Worm (Caenorhabditis elegans) whole organism, late embryonic: ENCODE measurements around the gene srh-11.
"Not testable (repeated sequence)": the region's sequence is repeated elsewhere in the genome, so short reads cannot be mapped to it uniquely, and the experiment has no call there.

Experiments used
- C08G9.2 ChIP-seq: sonication (generic microtip); optimal IDR thresholded peaks from 2 replicates; lab custom pipeline; 2016; ENCODE audit warnings: mild to moderate bottlenecking, missing genetic modification characterization, moderate library complexity, missing compliant biosample characterization
- F13H6.1 ChIP-seq: sonication (generic microtip); optimal IDR thresholded peaks from 2 replicates; lab custom pipeline; 2016; ENCODE audit warnings: missing genetic modification characterization, missing compliant biosample characterization
- K02D7.2 ChIP-seq: sonication (generic microtip); optimal IDR thresholded peaks from 2 replicates; lab custom pipeline; 2017; ENCODE audit warnings: mild to moderate bottlenecking, missing genetic modification characterization, missing compliant biosample characterization
- K09A11.1 ChIP-seq: sonication (generic microtip); optimal IDR thresholded peaks from 2 replicates; lab custom pipeline; 2017; ENCODE audit warnings: antibody characterized with exemption, mild to moderate bottlenecking, missing genetic modification characterization, missing compliant biosample characterization; ENCODE audit not compliant: insufficient read depth
- T23F11.4 ChIP-seq: fragments of 200-800 bp; sonication (Bioruptor generic); optimal IDR thresholded peaks from 2 replicates; lab custom pipeline; 2018; ENCODE audit warnings: mild to moderate bottlenecking, missing genetic modification characterization, missing compliant biosample characterization
- Y22D7AL.16 ChIP-seq: sonication (generic microtip); optimal IDR thresholded peaks from 2 replicates; lab custom pipeline; 2016; ENCODE audit warnings: missing genetic modification characterization, missing compliant biosample characterization
- ceh-14 ChIP-seq: sonication (generic microtip); optimal IDR thresholded peaks from 2 replicates; lab custom pipeline; 2016; ENCODE audit warnings: missing genotype, missing genetic modification characterization, missing compliant biosample characterization
- ceh-19 ChIP-seq: fragments of 200-800 bp; sonication (Bioruptor generic); optimal IDR thresholded peaks from 2 replicates; lab custom pipeline; 2018; ENCODE audit warnings: mild to moderate bottlenecking, missing genetic modification characterization, missing compliant biosample characterization
- ceh-22 ChIP-seq: sonication (generic microtip); optimal IDR thresholded peaks from 2 replicates; lab custom pipeline; 2017; ENCODE audit warnings: missing biosample characterization, missing genetic modification characterization
- ceh-24 ChIP-seq: sonication (generic microtip); optimal IDR thresholded peaks from 2 replicates; lab custom pipeline; 2016; ENCODE audit warnings: mild to moderate bottlenecking, missing genetic modification characterization, missing compliant biosample characterization
- ceh-30 ChIP-seq: fragments of 150-350 bp; optimal IDR thresholded peaks from 2 replicates; lab custom pipeline; 2014; ENCODE audit warnings: missing biosample characterization, missing genetic modification characterization
- ceh-31 ChIP-seq: sonication (generic microtip); optimal IDR thresholded peaks from 2 replicates; lab custom pipeline; 2016; ENCODE audit warnings: missing genetic modification characterization, missing compliant biosample characterization
- ceh-34 ChIP-seq: sonication (generic microtip); optimal IDR thresholded peaks from 2 replicates; lab custom pipeline; 2016; ENCODE audit warnings: mild to moderate bottlenecking, missing genetic modification characterization, missing compliant biosample characterization
- che-1 ChIP-seq: sonication (generic microtip); optimal IDR thresholded peaks from 2 replicates; lab custom pipeline; 2016; ENCODE audit warnings: mild to moderate bottlenecking, missing genetic modification characterization, missing compliant biosample characterization
- dmd-4 ChIP-seq: sonication (generic microtip); optimal IDR thresholded peaks from 2 replicates; lab custom pipeline; 2016; ENCODE audit warnings: borderline replicate concordance, missing genetic modification characterization, missing compliant biosample characterization
- elt-2 ChIP-seq: sonication (generic microtip); optimal IDR thresholded peaks from 2 replicates; lab custom pipeline; 2016; ENCODE audit warnings: missing genetic modification reagents, missing genetic modification characterization, missing compliant biosample characterization
- elt-4 ChIP-seq: sonication (generic microtip); optimal IDR thresholded peaks from 2 replicates; lab custom pipeline; 2016; ENCODE audit warnings: missing genetic modification characterization, missing compliant biosample characterization
- fax-1 ChIP-seq: sonication (generic microtip); optimal IDR thresholded peaks from 2 replicates; lab custom pipeline; 2016; ENCODE audit warnings: missing genotype, missing genetic modification characterization, missing compliant biosample characterization
- fkh-6 ChIP-seq: sonication (generic microtip); optimal IDR thresholded peaks from 2 replicates; lab custom pipeline; 2016; ENCODE audit warnings: missing genetic modification characterization, missing compliant biosample characterization
- gmeb-2 ChIP-seq: sonication (generic microtip); optimal IDR thresholded peaks from 2 replicates; lab custom pipeline; 2016; ENCODE audit warnings: missing genetic modification characterization, inconsistent platforms, missing compliant biosample characterization
- hlh-13 ChIP-seq: fragments of 200-800 bp; sonication (Bioruptor generic); optimal IDR thresholded peaks from 2 replicates; lab custom pipeline; 2018; ENCODE audit warnings: mild to moderate bottlenecking, missing genetic modification characterization, missing compliant biosample characterization
- hlh-15 ChIP-seq: sonication (generic microtip); optimal IDR thresholded peaks from 2 replicates; lab custom pipeline; 2016; ENCODE audit warnings: missing genetic modification characterization, missing compliant biosample characterization
- hlh-8 ChIP-seq: sonication (generic microtip); optimal IDR thresholded peaks from 2 replicates; lab custom pipeline; 2016; ENCODE audit warnings: missing genotype, missing genetic modification characterization, missing compliant biosample characterization
- lim-6 ChIP-seq: sonication (generic microtip); optimal IDR thresholded peaks from 2 replicates; lab custom pipeline; 2016; ENCODE audit warnings: missing genetic modification characterization, missing compliant biosample characterization
- lin-11 ChIP-seq: fragments of 200-800 bp; sonication (Bioruptor generic); optimal IDR thresholded peaks from 2 replicates; lab custom pipeline; 2018; ENCODE audit warnings: mild to moderate bottlenecking, missing genetic modification characterization, missing compliant biosample characterization
- madf-2 ChIP-seq: sonication (generic microtip); optimal IDR thresholded peaks from 2 replicates; lab custom pipeline; 2017; ENCODE audit warnings: missing genetic modification characterization, missing compliant biosample characterization
- nfya-1 ChIP-seq: sonication (generic microtip); optimal IDR thresholded peaks from 2 replicates; lab custom pipeline; 2017; ENCODE audit warnings: missing genetic modification characterization, mild to moderate bottlenecking, missing compliant biosample characterization, antibody characterized with exemption, moderate library complexity
- nhr-232 ChIP-seq: sonication (generic microtip); optimal IDR thresholded peaks from 2 replicates; lab custom pipeline; 2016; ENCODE audit warnings: missing genetic modification characterization, missing compliant biosample characterization
- npax-4 ChIP-seq: sonication (generic microtip); optimal IDR thresholded peaks from 2 replicates; lab custom pipeline; 2016; ENCODE audit warnings: missing genetic modification characterization, missing compliant biosample characterization
- odd-2 ChIP-seq: sonication (generic microtip); optimal IDR thresholded peaks from 2 replicates; lab custom pipeline; 2017; ENCODE audit warnings: antibody characterized with exemption, mild to moderate bottlenecking, missing genetic modification characterization, missing compliant biosample characterization
- pros-1 ChIP-seq: fragments of 150-350 bp; optimal IDR thresholded peaks from 2 replicates; lab custom pipeline; 2014; ENCODE audit warnings: missing biosample characterization, missing genetic modification reagents, missing genetic modification characterization
- rnt-1 ChIP-seq: sonication (generic microtip); optimal IDR thresholded peaks from 2 replicates; lab custom pipeline; 2016; ENCODE audit warnings: missing genetic modification characterization, missing compliant biosample characterization
- sox-2 ChIP-seq: fragments of 200-800 bp; sonication (Bioruptor generic); IDR thresholded peaks from 2 replicates; pipeline ENCODE4 v1.3.6; 2022; ENCODE audit warnings: missing genetic modification reagents, missing genetic modification characterization, missing compliant biosample characterization
- tbx-7 ChIP-seq: sonication (generic microtip); optimal IDR thresholded peaks from 2 replicates; lab custom pipeline; 2016; ENCODE audit warnings: missing genotype, missing genetic modification characterization, missing compliant biosample characterization
- unc-86 ChIP-seq: sonication (generic microtip); optimal IDR thresholded peaks from 2 replicates; lab custom pipeline; 2016; ENCODE audit warnings: missing genetic modification characterization, missing compliant biosample characterization
- ztf-16 ChIP-seq: sonication (generic microtip); optimal IDR thresholded peaks from 2 replicates; lab custom pipeline; 2017; ENCODE audit warnings: missing genetic modification characterization, missing compliant biosample characterization

Gene srh-11

ce11 chrX:8341675-8342074 lies 22.8 kb upstream of the srh-11 start, which contains the start of gene F55E10.1:
F55E10.1 (plus strand) TSS chrX:8341975.
- no peak for TF ChIP-seq madf-2 (tag; lab: Kevin White, UChicago)

ce11 chrX:8340393-8340792 lies 21.5 kb upstream of the srh-11 start, which contains the start of gene F55E10.2:
F55E10.2 (plus strand) TSS chrX:8340693.
- TF ChIP-seq ceh-31 (tag; lab: Kevin White, UChicago) (no peak), nfya-1 (tag; lab: Kevin White, UChicago) (no peak), odd-2 (tag; lab: Kevin White, UChicago) (no peak), ceh-34 (tag; lab: Kevin White, UChicago) (no peak), T23F11.4 (GFP tag; lab: Kevin White, UChicago) (no peak), hlh-15 (tag; lab: Kevin White, UChicago) (no peak), dmd-4 (tag; lab: Kevin White, UChicago) (no peak), npax-4 (tag; lab: Kevin White, UChicago) (no peak), pros-1 (tag; lab: Kevin White, UChicago) (no peak), elt-2 (no peak), lin-11 (no peak), K02D7.2 (no peak), ceh-22 (tag; lab: Kevin White, UChicago) (no peak)
- TF ChIP-seq, all 69 proteins: peak for 0

ce11 chrX:8327800-8328199 lies 8.9 kb upstream of the srh-11 start, which contains the start of gene F55E10.4:
F55E10.4 (minus strand) TSS chrX:8327900.
- TF ChIP-seq madf-2 (tag; lab: Kevin White, UChicago) (no peak), ceh-24 (no peak), rnt-1 (tag; lab: Kevin White, UChicago) (no peak), ztf-16 (tag; lab: Kevin White, UChicago) (no peak), nhr-232 (no peak), ceh-30 (no peak)

DNA sequence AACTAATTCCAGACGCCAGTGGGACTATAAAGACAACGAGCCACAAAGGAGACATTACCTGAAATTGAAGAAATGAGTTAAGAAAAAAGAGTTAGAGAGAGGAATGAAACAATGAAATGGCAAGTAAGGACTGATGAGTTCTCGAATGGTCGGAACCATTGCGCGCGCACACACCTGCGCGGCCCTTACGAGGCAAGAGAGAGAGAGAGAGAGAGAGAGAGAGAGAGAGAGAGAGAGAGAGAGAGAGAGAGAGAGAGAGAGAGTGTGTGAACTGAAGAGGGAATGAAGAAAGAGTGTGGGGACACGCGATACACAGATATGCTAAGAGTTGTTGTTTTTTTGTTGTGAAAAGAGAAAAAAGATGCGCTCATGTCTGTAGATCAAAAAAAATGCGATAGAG lies 7.5 kb upstream of the srh-11 start, which contains the start of gene R09F10.8:
TSS of gene R09F10.8 (minus strand) at position 58 of the 400 bp plus-strand sequence.
- TF ChIP-seq elt-4 (tag; lab: Kevin White, UChicago): no peak
- TF ChIP-seq ceh-19 (GFP tag; lab: Kevin White, UChicago): no peak
- no peak for TF ChIP-seq gmeb-2 (tag; lab: Kevin White, UChicago)
- TF ChIP-seq K09A11.1 (tag; lab: Kevin White, UChicago): no peak
- no peak for TF ChIP-seq ceh-24
- no peak for TF ChIP-seq tbx-7 (tag; lab: Kevin White, UChicago)
- TF ChIP-seq ceh-34 (tag; lab: Kevin White, UChicago): no peak
- no peak for TF ChIP-seq hlh-15 (tag; lab: Kevin White, UChicago)

DNA sequence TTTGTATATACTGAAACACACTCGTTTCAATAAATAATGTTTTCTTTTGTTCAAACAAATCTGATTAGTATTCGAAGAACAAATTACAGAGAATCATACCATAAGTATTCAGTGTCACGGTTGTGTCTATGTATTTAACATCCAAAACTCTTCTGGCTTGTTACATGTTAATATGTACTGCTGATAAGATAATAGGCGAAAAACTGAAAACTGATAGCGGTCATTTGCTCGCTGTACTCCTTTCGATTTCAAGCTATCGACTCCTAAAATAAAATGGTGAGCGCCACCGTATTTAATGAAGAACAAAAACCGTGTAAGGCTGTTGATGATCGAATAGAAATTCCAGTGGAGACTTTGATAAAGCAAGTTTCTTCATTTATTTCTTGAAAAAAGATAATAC lies 4.5 kb upstream of the srh-11 start, which contains the start of gene R09F10.1:
TSS of gene R09F10.1 (plus strand) at position 222 of the 400 bp plus-strand sequence.
- no peak for TF ChIP-seq hlh-8 (tag; lab: Kevin White, UChicago)
- peak; percentile 77 for TF ChIP-seq elt-2

DNA sequence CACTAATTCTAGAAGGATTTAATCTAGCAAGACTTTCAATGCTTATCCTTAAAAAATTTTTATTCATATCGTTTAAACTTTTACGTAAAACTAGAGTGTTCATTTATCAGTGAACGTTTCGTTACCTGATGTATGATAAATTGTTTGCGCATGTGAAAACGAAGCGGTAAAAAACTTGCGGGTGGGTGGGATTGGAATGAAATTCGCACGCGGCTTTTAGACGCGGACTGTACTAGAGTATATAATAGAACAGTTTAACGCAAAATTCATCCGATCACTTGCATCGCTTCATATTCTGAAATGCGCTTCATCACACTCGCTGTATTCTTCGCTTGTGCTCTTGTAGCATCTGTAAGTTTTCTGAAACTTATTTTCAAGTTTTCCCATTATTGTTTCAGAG lies 3.0 kb upstream of the srh-11 start, which contains the start of gene abu-9:
TSS of gene abu-9 (plus strand) at position 301 of the 400 bp plus-strand sequence.
- not testable (repeated sequence) for TF ChIP-seq che-1; ceh-31 (tag; lab: Kevin White, UChicago); npax-4 (tag; lab: Kevin White, UChicago)
- TF ChIP-seq, all 69 proteins: peak for 0; not testable (repeated sequence) for 69

DNA sequence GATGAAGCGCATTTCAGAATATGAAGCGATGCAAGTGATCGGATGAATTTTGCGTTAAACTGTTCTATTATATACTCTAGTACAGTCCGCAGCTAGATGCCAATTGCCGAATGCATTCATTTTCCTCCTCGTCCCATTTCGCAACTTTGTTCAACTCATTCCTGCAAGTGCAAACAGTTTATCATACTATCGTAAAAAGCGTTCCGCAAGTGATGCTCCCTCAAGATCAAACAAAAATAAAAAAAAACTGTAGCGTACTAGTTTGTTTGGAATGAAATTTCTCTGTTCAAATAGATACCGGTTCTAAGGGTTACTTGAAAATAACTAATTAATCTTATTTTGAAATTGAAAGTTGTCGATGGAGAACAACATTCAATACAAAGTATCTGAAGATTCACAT lies 2.0 kb upstream of the srh-11 start, which contains the start of gene pqn-57:
TSS of gene pqn-57 (minus strand) at position 101 of the 400 bp plus-strand sequence.
- no peak for TF ChIP-seq ceh-14
- TF ChIP-seq madf-2 (tag; lab: Kevin White, UChicago): no peak
- no peak for TF ChIP-seq C08G9.2 (tag; lab: Kevin White, UChicago)
- TF ChIP-seq rnt-1 (tag; lab: Kevin White, UChicago): no peak
- no peak for TF ChIP-seq lim-6 (tag; lab: Kevin White, UChicago)
- no peak for TF ChIP-seq K09A11.1 (tag; lab: Kevin White, UChicago)
- TF ChIP-seq Y22D7AL.16 (tag; lab: Kevin White, UChicago): no peak
- no peak for TF ChIP-seq lin-11
- TF ChIP-seq nhr-232: no peak
- TF ChIP-seq tbx-7 (tag; lab: Kevin White, UChicago): no peak
- TF ChIP-seq pros-1 (tag; lab: Kevin White, UChicago): no peak
- no peak for TF ChIP-seq npax-4 (tag; lab: Kevin White, UChicago)
- TF ChIP-seq ceh-24: no peak
- TF ChIP-seq unc-86 (tag; lab: Kevin White, UChicago): no peak
- TF ChIP-seq fax-1 (tag; lab: Kevin White, UChicago): no peak
- TF ChIP-seq F13H6.1: no peak
- no peak for TF ChIP-seq hlh-13 (GFP tag; lab: Kevin White, UChicago)
- TF ChIP-seq fkh-6 (tag; lab: Kevin White, UChicago): no peak
- TF ChIP-seq sox-2: no peak
